Fruit fly (Drosophila melanogaster) whole organism, embryonic: ENCODE measurements around the gene Ugt37A2.

Experiments used
- Abd-B ChIP-seq: fragments of 200-800 bp; sonication (Bioruptor generic); optimal IDR thresholded peaks from 2 replicates; lab custom pipeline; 2018; ENCODE audit warnings: missing biosample characterization, mild to moderate bottlenecking, missing genetic modification characterization, moderate library complexity
- Adf1 ChIP-seq: fragments of 200-800 bp; sonication (Bioruptor generic); IDR thresholded peaks from 2 replicates; pipeline ENCODE4 v1.3.6; 2022; ENCODE audit warnings: missing biosample characterization, missing genetic modification characterization
- CG10147 ChIP-seq: fragments of 200-800 bp; sonication (Bioruptor generic); optimal IDR thresholded peaks from 2 replicates; lab custom pipeline; 2019; ENCODE audit warnings: missing biosample characterization, mild to moderate bottlenecking, missing genetic modification characterization, moderate library complexity
- CG10959 ChIP-seq: fragments of 200-800 bp; sonication (Bioruptor generic); IDR thresholded peaks from 2 replicates; pipeline ENCODE4 v1.3.6; 2022; ENCODE audit warnings: missing biosample characterization, missing genetic modification characterization
- CG11085 ChIP-seq: fragments of 200-800 bp; sonication (Bioruptor generic); IDR thresholded peaks from 2 replicates; pipeline ENCODE4 v1.3.6; 2022; ENCODE audit warnings: missing biosample characterization, missing genetic modification characterization
- CG11504 ChIP-seq: fragments of 200-800 bp; sonication (Bioruptor generic); optimal IDR thresholded peaks from 3 replicates; lab custom pipeline; 2019; ENCODE audit warnings: missing biosample characterization, mild to moderate bottlenecking, missing genetic modification characterization, moderate library complexity
- CG12942 ChIP-seq: fragments of 200-800 bp; sonication (Bioruptor generic); optimal IDR thresholded peaks from 3 replicates; lab custom pipeline; 2016; ENCODE audit warnings: missing biosample characterization, missing genetic modification characterization
- CG13296 ChIP-seq: fragments of 200-800 bp; sonication (Bioruptor generic); optimal IDR thresholded peaks from 3 replicates; lab custom pipeline; 2018; ENCODE audit warnings: missing biosample characterization, mild to moderate bottlenecking, missing genetic modification characterization
- CG13424 ChIP-seq: fragments of 200-800 bp; sonication (Bioruptor generic); optimal IDR thresholded peaks from 2 replicates; lab custom pipeline; 2019; ENCODE audit warnings: missing biosample characterization, mild to moderate bottlenecking, missing genetic modification characterization, moderate library complexity
- CG14441 ChIP-seq: fragments of 200-800 bp; sonication (Bioruptor generic); IDR thresholded peaks from 2 replicates; pipeline ENCODE4 v1.3.6; 2022; ENCODE audit warnings: missing biosample characterization, missing genetic modification characterization
- CG15514 ChIP-seq: fragments of 200-800 bp; sonication (Bioruptor generic); optimal IDR thresholded peaks from 3 replicates; lab custom pipeline; 2017; ENCODE audit warnings: missing biosample characterization, missing genetic modification characterization, mild to moderate bottlenecking, moderate library complexity, missing genetic modification reagents
- CG15601 ChIP-seq: fragments of 200-800 bp; sonication (Bioruptor generic); optimal IDR thresholded peaks from 3 replicates; lab custom pipeline; 2019; ENCODE audit warnings: missing biosample characterization, mild to moderate bottlenecking, missing genetic modification characterization, moderate library complexity
- CG1602 ChIP-seq: fragments of 200-800 bp; sonication (Bioruptor generic); optimal IDR thresholded peaks from 3 replicates; lab custom pipeline; 2016; ENCODE audit warnings: missing biosample characterization, missing genetic modification characterization
- CG17568 ChIP-seq: fragments of 200-800 bp; sonication (Bioruptor generic); optimal IDR thresholded peaks from 2 replicates; lab custom pipeline; 2018; ENCODE audit warnings: missing biosample characterization, mild to moderate bottlenecking, missing genetic modification characterization, moderate library complexity
- CG2199 ChIP-seq: fragments of 200-800 bp; sonication (Bioruptor generic); IDR thresholded peaks from 3 replicates; pipeline ENCODE4 v1.3.6; 2022; ENCODE audit warnings: missing biosample characterization, missing genetic modification characterization
- CG2202 ChIP-seq: fragments of 200-800 bp; sonication (Bioruptor generic); optimal IDR thresholded peaks from 2 replicates; lab custom pipeline; 2018; ENCODE audit warnings: missing biosample characterization, mild to moderate bottlenecking, missing genetic modification characterization
- CG30431 ChIP-seq: fragments of 200-800 bp; sonication (Bioruptor generic); optimal IDR thresholded peaks from 2 replicates; lab custom pipeline; 2017; ENCODE audit warnings: missing biosample characterization, missing genetic modification characterization
- CG3163 ChIP-seq: fragments of 200-800 bp; sonication (Bioruptor generic); optimal IDR thresholded peaks from 3 replicates; lab custom pipeline; 2016; ENCODE audit warnings: missing biosample characterization, missing genetic modification characterization
- CG32532 ChIP-seq: fragments of 200-800 bp; sonication (Bioruptor generic); IDR thresholded peaks from 2 replicates; pipeline ENCODE4 v1.3.6; 2022; ENCODE audit warnings: missing biosample characterization, missing genetic modification characterization
- CG33557 ChIP-seq: fragments of 200-800 bp; sonication (Bioruptor generic); optimal IDR thresholded peaks from 2 replicates; lab custom pipeline; 2019; ENCODE audit warnings: missing biosample characterization, mild to moderate bottlenecking, missing genetic modification characterization, moderate library complexity
- CG6813 ChIP-seq: fragments of 200-800 bp; sonication (Bioruptor generic); optimal IDR thresholded peaks from 2 replicates; lab custom pipeline; 2017; ENCODE audit warnings: missing biosample characterization, missing genetic modification characterization, mild to moderate bottlenecking, moderate library complexity, missing genetic modification reagents
- CG7372 ChIP-seq: fragments of 200-800 bp; sonication (Bioruptor generic); IDR thresholded peaks from 2 replicates; pipeline ENCODE4 v1.3.6; 2022; ENCODE audit warnings: missing biosample characterization, missing genetic modification characterization
- CG7556 ChIP-seq: fragments of 200-800 bp; sonication (Bioruptor generic); optimal IDR thresholded peaks from 2 replicates; lab custom pipeline; 2017; ENCODE audit warnings: missing biosample characterization, mild to moderate bottlenecking, missing genetic modification characterization
- CG8388 ChIP-seq: fragments of 200-800 bp; sonication (Bioruptor generic); optimal IDR thresholded peaks from 2 replicates; lab custom pipeline; 2019; ENCODE audit warnings: missing biosample characterization, mild to moderate bottlenecking, missing genetic modification characterization, moderate library complexity
- CG9437 ChIP-seq: fragments of 200-800 bp; sonication (Bioruptor generic); optimal IDR thresholded peaks from 2 replicates; lab custom pipeline; 2018; ENCODE audit warnings: missing biosample characterization, mild to moderate bottlenecking, missing genetic modification characterization
- CkIIα-i1 ChIP-seq: fragments of 200-800 bp; sonication (Bioruptor generic); IDR thresholded peaks from 2 replicates; pipeline ENCODE4 v1.3.6; 2022; ENCODE audit warnings: missing biosample characterization, missing genetic modification characterization
- Dbx ChIP-seq: fragments of 200-800 bp; sonication (Bioruptor generic); IDR thresholded peaks from 3 replicates; pipeline ENCODE4 v1.3.6; 2022; ENCODE audit warnings: missing biosample characterization, missing genetic modification characterization
- E2f2 ChIP-seq: fragments of 200-800 bp; sonication (Bioruptor generic); IDR thresholded peaks from 2 replicates; pipeline ENCODE4 v1.3.6; 2022; ENCODE audit warnings: missing biosample characterization, missing genetic modification characterization
- HLHmδ ChIP-seq: fragments of 200-800 bp; sonication (Bioruptor generic); optimal IDR thresholded peaks from 2 replicates; lab custom pipeline; 2018; ENCODE audit warnings: missing biosample characterization, mild to moderate bottlenecking, missing genetic modification characterization, moderate library complexity
- Hsf ChIP-seq: fragments of 200-800 bp; sonication (Bioruptor generic); optimal IDR thresholded peaks from 3 replicates; lab custom pipeline; 2016; ENCODE audit warnings: missing biosample characterization, missing genetic modification characterization
- Jarid2 ChIP-seq: fragments of 200-800 bp; sonication (Bioruptor generic); optimal IDR thresholded peaks from 3 replicates; lab custom pipeline; 2017; ENCODE audit warnings: mild to moderate bottlenecking, missing biosample characterization, missing genetic modification reagents, missing genetic modification characterization
- Lim3 ChIP-seq: fragments of 200-800 bp; sonication (Bioruptor generic); IDR thresholded peaks from 2 replicates; pipeline ENCODE4 v1.3.6; 2022; ENCODE audit warnings: missing biosample characterization, missing genetic modification characterization
- NFAT ChIP-seq: fragments of 200-800 bp; sonication (Bioruptor generic); IDR thresholded peaks from 2 replicates; pipeline ENCODE4 v1.3.6; 2022; ENCODE audit warnings: missing biosample characterization, missing genetic modification characterization
- Nf-YC ChIP-seq: fragments of 200-800 bp; optimal IDR thresholded peaks from 3 replicates; lab custom pipeline; 2019; ENCODE audit warnings: missing biosample characterization, mild to moderate bottlenecking, missing genetic modification characterization, moderate library complexity
- Rx ChIP-seq: fragments of 200-800 bp; sonication (Bioruptor generic); IDR thresholded peaks from 2 replicates; pipeline ENCODE4 v1.3.6; 2022; ENCODE audit warnings: missing biosample characterization, missing genetic modification characterization
- Sin3A ChIP-seq: fragments of >200 bp; optimal IDR thresholded peaks from 2 replicates; lab custom pipeline; 2018
- Sry-β ChIP-seq: fragments of 200-800 bp; sonication (Bioruptor generic); optimal IDR thresholded peaks from 2 replicates; lab custom pipeline; 2018; ENCODE audit warnings: missing biosample characterization, mild to moderate bottlenecking, missing genetic modification characterization, moderate library complexity
- Xrp1 ChIP-seq: fragments of 200-800 bp; sonication (Bioruptor generic); IDR thresholded peaks from 2 replicates; pipeline ENCODE4 v1.3.6; 2022; ENCODE audit warnings: missing biosample characterization, missing genetic modification characterization
- caup ChIP-seq: fragments of 200-800 bp; sonication (Bioruptor generic); optimal IDR thresholded peaks from 3 replicates; lab custom pipeline; 2017; ENCODE audit warnings: missing biosample characterization, mild to moderate bottlenecking, missing genetic modification characterization, moderate library complexity; ENCODE audit not compliant: severe bottlenecking
- chinmo ChIP-seq: fragments of 200-800 bp; sonication (Bioruptor generic); IDR thresholded peaks from 4 replicates; pipeline ENCODE4 v1.3.6; 2022; ENCODE audit warnings: missing biosample characterization, missing genetic modification characterization; ENCODE audit not compliant: partially characterized antibody
- chm ChIP-seq: fragments of 200-800 bp; sonication (Bioruptor generic); IDR thresholded peaks from 2 replicates; pipeline ENCODE4 v1.3.6; 2022; ENCODE audit warnings: missing biosample characterization, missing genetic modification characterization
- dmrt11E ChIP-seq: fragments of 200-800 bp; sonication (Bioruptor generic); optimal IDR thresholded peaks from 3 replicates; lab custom pipeline; 2018; ENCODE audit warnings: missing biosample characterization, mild to moderate bottlenecking, missing genetic modification characterization, moderate library complexity
- dmrt99B ChIP-seq: fragments of 200-800 bp; sonication (Bioruptor generic); optimal IDR thresholded peaks from 2 replicates; lab custom pipeline; 2018; ENCODE audit warnings: missing biosample characterization, mild to moderate bottlenecking, missing genetic modification characterization, moderate library complexity
- grau ChIP-seq: fragments of 200-800 bp; optimal IDR thresholded peaks from 3 replicates; lab custom pipeline; 2019; ENCODE audit warnings: missing biosample characterization, mild to moderate bottlenecking, missing genetic modification characterization, moderate library complexity
- nom ChIP-seq: fragments of 200-800 bp; sonication (Bioruptor generic); optimal IDR thresholded peaks from 2 replicates; lab custom pipeline; 2017; ENCODE audit warnings: missing biosample characterization, missing genetic modification characterization, mild to moderate bottlenecking, moderate library complexity, missing genetic modification reagents
- row ChIP-seq: fragments of 200-800 bp; sonication (Bioruptor generic); IDR thresholded peaks from 3 replicates; pipeline ENCODE4 v1.3.6; 2022; ENCODE audit warnings: missing biosample characterization, missing genetic modification characterization
- slou ChIP-seq: fragments of 200-800 bp; sonication (Bioruptor generic); optimal IDR thresholded peaks from 3 replicates; lab custom pipeline; 2016; ENCODE audit warnings: missing biosample characterization, missing genetic modification characterization
- tap ChIP-seq: fragments of 200-800 bp; optimal IDR thresholded peaks from 3 replicates; lab custom pipeline; 2019; ENCODE audit warnings: missing biosample characterization, mild to moderate bottlenecking, missing genetic modification characterization, moderate library complexity
- vvl ChIP-seq: fragments of 200-800 bp; sonication (Bioruptor generic); IDR thresholded peaks from 2 replicates; pipeline ENCODE4 v1.3.6; 2022; ENCODE audit warnings: missing biosample characterization, missing genetic modification characterization

Ugt37A2 gene

DNA sequence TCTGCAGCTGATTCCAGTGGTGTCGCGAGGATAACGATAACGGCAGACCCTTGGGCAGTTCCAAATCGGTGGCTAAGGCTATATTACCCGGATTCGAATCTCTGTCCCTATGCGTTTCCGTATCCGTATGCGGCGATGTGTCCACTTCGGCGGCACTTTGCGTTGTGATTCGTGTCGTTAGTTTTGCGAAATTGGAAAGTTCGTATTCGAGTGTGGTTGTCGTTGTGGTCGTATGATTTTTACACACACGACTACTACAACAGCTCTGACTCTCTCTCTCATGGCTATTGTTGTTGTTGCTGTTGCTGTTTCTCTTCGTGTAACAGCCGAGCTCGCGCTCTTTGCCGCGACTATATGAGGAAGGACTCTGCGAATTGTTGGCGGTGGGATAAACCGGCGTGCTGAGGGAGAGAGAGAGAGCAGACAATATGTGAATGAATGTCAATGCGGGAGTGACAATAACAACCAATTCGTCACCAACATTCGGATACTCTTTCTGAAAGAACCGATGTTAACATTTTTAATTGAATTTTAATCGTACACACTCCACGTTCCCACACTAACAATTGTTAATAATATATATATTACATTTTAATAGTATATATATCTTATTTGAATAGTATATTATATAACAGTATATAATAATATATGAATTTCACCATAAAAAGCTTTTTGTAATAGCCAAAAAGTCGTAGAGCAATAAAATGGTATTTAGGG is 19.7 kb upstream of the Ugt37A2 start (continued):
- TF ChIP-seq Abd-B (GFP tag; lab: Kevin White, UChicago) = peak; percentile 26
- TF ChIP-seq CG13424 (tag; lab: Kevin White, UChicago) = peak; percentile 50
- no peak for TF ChIP-seq Lim3 (GFP tag; lab: Robert Waterston, UW)
- no peak for TF ChIP-seq CG12942 (GFP tag; lab: Kevin White, UChicago)
- TF ChIP-seq HLHmδ (GFP tag; lab: Kevin White, UChicago) = no peak
- peak; percentile 53 for TF ChIP-seq CG32532
- no peak for TF ChIP-seq Hsf (GFP tag; lab: Kevin White, UChicago)
- TF ChIP-seq Xrp1 (GFP tag; lab: Robert Waterston, UW) = peak; percentile 36; the same call in 1 of the 2 replicates
- TF ChIP-seq grau (tag; lab: Kevin White, UChicago) = peak; percentile 43
- peak; percentile 76 for TF ChIP-seq row
- peak; percentile 46 for TF ChIP-seq CG13296 (GFP tag; lab: Kevin White, UChicago)
- TF ChIP-seq E2f2 (GFP tag; lab: Robert Waterston, UW) = 0 out of 2 replicates have a peak, but pooled peaks have one; percentile 17
- TF ChIP-seq NFAT (GFP tag; lab: Robert Waterston, UW) = peak; percentile 30; the same call in 1 of the 2 replicates
- TF ChIP-seq CG15514 (GFP tag; lab: Kevin White, UChicago) = peak; percentile 33
- TF ChIP-seq Jarid2 = no peak
- TF ChIP-seq CG1602 (GFP tag; lab: Kevin White, UChicago) = no peak
- TF ChIP-seq Dbx (GFP tag; lab: Robert Waterston, UW) = no peak
- TF ChIP-seq Nf-YC = no peak
- TF ChIP-seq dmrt99B = peak; percentile 57
- no peak for TF ChIP-seq CG10959 (GFP tag; lab: Robert Waterston, UW)
- TF ChIP-seq CG2199 (GFP tag; lab: Robert Waterston, UW) = no peak
- TF ChIP-seq Sry-β = no peak
- TF ChIP-seq Rx (GFP tag; lab: Robert Waterston, UW) = no peak
- TF ChIP-seq CG10147 = peak; percentile 51
- no peak for TF ChIP-seq CG30431 (GFP tag; lab: Kevin White, UChicago)
- TF ChIP-seq dmrt11E = no peak
- TF ChIP-seq nom (GFP tag; lab: Kevin White, UChicago) = peak; percentile 71
- TF ChIP-seq Sin3A (lab: Kevin White, UChicago) = no peak
- TF ChIP-seq chm = no peak
- TF ChIP-seq CG8388 (GFP tag; lab: Kevin White, UChicago) = no peak
- no peak for TF ChIP-seq slou (GFP tag; lab: Kevin White, UChicago)
- no peak for TF ChIP-seq tap
- TF ChIP-seq CG6813 (GFP tag; lab: Kevin White, UChicago) = peak; percentile 51
- no peak for TF ChIP-seq CkIIα-i1
- peak; percentile 50 for TF ChIP-seq CG7556 (GFP tag; lab: Kevin White, UChicago)
- TF ChIP-seq CG11504 = peak; percentile 63
- no peak for TF ChIP-seq CG14441 (GFP tag; lab: Robert Waterston, UW)
- peak; percentile 42 for TF ChIP-seq caup (GFP tag; lab: Kevin White, UChicago)
- TF ChIP-seq CG11085 = no peak
- TF ChIP-seq CG9437 (GFP tag; lab: Kevin White, UChicago) = peak; percentile 26
- TF ChIP-seq chinmo (GFP tag; lab: Robert Waterston, UW) = 0 out of 4 replicates have a peak, but pooled peaks have one; percentile 79
- TF ChIP-seq CG2202 (tag; lab: Kevin White, UChicago) = no peak
- TF ChIP-seq CG3163 (GFP tag; lab: Kevin White, UChicago) = peak; percentile 86
- TF ChIP-seq CG33557 (GFP tag; lab: Kevin White, UChicago) = no peak
- peak; percentile 1 for TF ChIP-seq CG15601 (tag; lab: Kevin White, UChicago)
- no peak for TF ChIP-seq CG7372 (GFP tag; lab: Robert Waterston, UW)
- TF ChIP-seq vvl (GFP tag; lab: Robert Waterston, UW) = no peak
- no peak; the same call in 1 of the 2 replicates for TF ChIP-seq Adf1 (GFP tag; lab: Robert Waterston, UW)
- TF ChIP-seq CG17568 (GFP tag; lab: Kevin White, UChicago) = no peak
